Worm (Caenorhabditis elegans): ENCODE data around the gene aexr-1.

DNA sequence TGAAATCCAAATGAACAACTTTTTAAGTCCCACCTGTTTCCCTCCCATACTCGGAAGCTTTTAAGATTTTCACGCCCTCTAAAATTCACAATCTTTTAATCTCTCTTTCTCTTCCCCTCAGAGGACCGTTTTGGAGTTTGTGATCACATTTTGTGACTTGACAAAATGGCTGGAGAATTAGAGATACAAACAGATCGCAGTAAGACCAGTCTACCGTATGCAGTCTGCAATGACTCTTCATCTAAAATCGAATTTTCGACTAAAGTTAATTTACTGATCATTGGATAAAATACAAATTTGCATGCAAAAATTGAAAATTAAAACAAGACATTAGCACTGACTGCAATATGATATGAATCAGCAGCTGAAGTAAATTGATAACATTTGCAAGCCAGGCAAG, 6.4 kb upstream of the aexr-1 start:
- TF ChIP-seq klf-2 (GFP tag; conservative IDR thresholded peaks at IDR 0.05) (no peak), flt-1 (GFP tag; IDR thresholded peaks at IDR 0.05) (no peak), med-1 (GFP tag; optimal IDR thresholded peaks at IDR 0.05; ENCODE audit: insufficient read depth) (no peak), ztf-29 (GFP tag; IDR thresholded peaks at IDR 0.05) (no peak), cog-1 (tag; optimal IDR thresholded peaks at IDR 0.05) (no peak), ztf-23 (GFP tag; IDR thresholded peaks at IDR 0.05) (no peak), tab-1 (GFP tag; IDR thresholded peaks at IDR 0.05) (no peak), T22C8.4 (GFP tag; IDR thresholded peaks at IDR 0.05) (no peak)
